Fruit fly (Drosophila melanogaster) whole organism, wandering third instar larva: ENCODE measurements around the gene sif.
A peak's percentile ranks its signal among the peaks of the same experiment; 100 is the strongest.

Source experiments
- Hr83 ChIP-seq: fragments of 200-300 bp; sonication (Bioruptor generic); optimal IDR thresholded peaks from 2 replicates; lab custom pipeline; 2016; ENCODE audit warnings: missing biosample characterization, mild to moderate bottlenecking, missing genetic modification characterization, moderate library complexity; ENCODE audit not compliant: poor library complexity, severe bottlenecking
- Jra ChIP-seq: sonication (Bioruptor generic); optimal IDR thresholded peaks from 2 replicates; lab custom pipeline; 2016; ENCODE audit warnings: missing biosample characterization, missing genetic modification characterization
- Mio ChIP-seq: sonication (Bioruptor generic); optimal IDR thresholded peaks from 2 replicates; lab custom pipeline; 2016; ENCODE audit warnings: missing biosample characterization, missing genetic modification characterization
- Myc ChIP-seq: fragments of >200 bp; optimal IDR thresholded peaks from 2 replicates; lab custom pipeline; 2017
- OdsH ChIP-seq: fragments of 200-800 bp; sonication (Bioruptor generic); optimal IDR thresholded peaks from 2 replicates; lab custom pipeline; 2016; ENCODE audit warnings: missing biosample characterization, mild to moderate bottlenecking, missing genetic modification characterization
- brk ChIP-seq: fragments of 200-800 bp; sonication (Bioruptor generic); optimal IDR thresholded peaks from 2 replicates; lab custom pipeline; 2016; ENCODE audit warnings: missing biosample characterization, mild to moderate bottlenecking, missing genetic modification characterization
- dsf ChIP-seq: sonication (Bioruptor generic); optimal IDR thresholded peaks from 2 replicates; lab custom pipeline; 2016; ENCODE audit warnings: missing biosample characterization, missing genetic modification characterization, borderline replicate concordance
- ey ChIP-seq: fragments of 200-800 bp; sonication (Bioruptor generic); optimal IDR thresholded peaks from 2 replicates; lab custom pipeline; 2016; ENCODE audit warnings: missing biosample characterization, missing genetic modification characterization
- lola ChIP-seq: fragments of >200 bp; optimal IDR thresholded peaks from 2 replicates; lab custom pipeline; 2017; ENCODE audit warnings: missing biosample characterization, missing genetic modification characterization
- pan ChIP-seq: fragments of >200 bp; optimal IDR thresholded peaks from 2 replicates; lab custom pipeline; 2017
- psq ChIP-seq: fragments of 200-800 bp; sonication (Bioruptor generic); optimal IDR thresholded peaks from 3 replicates; lab custom pipeline; 2017; ENCODE audit warnings: missing biosample characterization, mild to moderate bottlenecking, missing genetic modification characterization, moderate library complexity
- rgr ChIP-seq: fragments of 200-800 bp; sonication (Bioruptor generic); optimal IDR thresholded peaks from 3 replicates; lab custom pipeline; 2016; ENCODE audit warnings: missing biosample characterization, mild to moderate bottlenecking, missing genetic modification characterization
- tai ChIP-seq: sonication (Bioruptor generic); optimal IDR thresholded peaks from 2 replicates; lab custom pipeline; 2016; ENCODE audit warnings: missing biosample characterization, missing genetic modification characterization
- usp ChIP-seq: fragments of >200 bp; optimal IDR thresholded peaks from 2 replicates; lab custom pipeline; 2017; ENCODE audit warnings: missing biosample characterization, missing genetic modification characterization

dm6 chr3L:5634188-5634894 lies 23.4 kb upstream of the sif start:
- no peak for TF ChIP-seq Jra (GFP tag; lab: Kevin White, UChicago)
- no peak for TF ChIP-seq OdsH
- TF ChIP-seq Myc = no peak
- TF ChIP-seq rgr (GFP tag; lab: Kevin White, UChicago) = no peak
- no peak for TF ChIP-seq brk (GFP tag; lab: Kevin White, UChicago)
- TF ChIP-seq dsf (GFP tag; lab: Kevin White, UChicago) = no peak
- no peak for TF ChIP-seq Mio (GFP tag; lab: Kevin White, UChicago)
- TF ChIP-seq usp (GFP tag; lab: Kevin White, UChicago) = no peak
- TF ChIP-seq ey (GFP tag; lab: Kevin White, UChicago) = no peak
- TF ChIP-seq Hr83 (GFP tag; lab: Kevin White, UChicago) = no peak
- TF ChIP-seq tai = no peak
- TF ChIP-seq pan (lab: Kevin White, UChicago) = no peak
- peak; percentile 78 for TF ChIP-seq psq (GFP tag; lab: Kevin White, UChicago)
- TF ChIP-seq lola = no peak
